Worm (Caenorhabditis elegans): ENCODE data around the gene unc-10.

- TF ChIP-seq nhr-76 (tag; optimal IDR thresholded peaks at IDR 0.05) (no peak), elt-3 (tag; optimal IDR thresholded peaks at IDR 0.05) (no peak), nhr-12 (tag; optimal IDR thresholded peaks at IDR 0.05) (no peak), ztf-11 (tag; optimal IDR thresholded peaks at IDR 0.05) (no peak), sptf-1 (tag; optimal IDR thresholded peaks at IDR 0.05) (no peak), snpc-4 (tag; optimal IDR thresholded peaks at IDR 0.05) (no peak), lin-13 (tag; optimal IDR thresholded peaks at IDR 0.05) (no peak), pha-4 (tag; optimal IDR thresholded peaks at IDR 0.05) (no peak)
Observed at ce11 chrX:7256891-7257290, 23.2 kb downstream of the unc-10 start, which contains the start of gene F46H5.5.
